Worm (Caenorhabditis elegans): ENCODE data around the gene nhr-219.
A peak's percentile ranks its signal among the peaks of the same experiment; 100 is the strongest.

Gene nhr-219

DNA sequence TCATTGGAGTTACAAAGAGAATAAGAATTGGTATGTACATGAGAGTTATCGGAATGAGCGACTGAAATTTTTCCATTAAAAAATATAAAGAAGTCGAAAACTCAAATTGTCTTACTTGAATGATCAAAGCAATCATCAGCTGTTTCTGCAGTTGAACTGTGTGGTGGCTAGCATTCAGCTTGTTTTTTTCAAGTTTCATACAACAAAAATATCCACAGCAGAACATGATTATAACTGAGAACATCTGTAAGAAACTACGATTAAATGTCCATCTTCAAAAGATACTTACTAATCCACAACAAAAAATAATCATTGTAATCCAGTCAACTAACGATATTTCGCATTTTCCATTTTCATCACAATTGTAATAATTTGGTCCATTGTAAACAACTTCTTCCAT lies 18.8 kb upstream of the nhr-219 start:
- TF ChIP-seq unc-62 (GFP tag; optimal IDR thresholded peaks at IDR 0.05 in 1 of 2): peak in 1 of 2 experiments; percentile 3
- TF ChIP-seq unc-62 (tag; optimal IDR thresholded peaks at IDR 0.05): no peak
- no peak for TF ChIP-seq egl-43 (GFP tag; IDR thresholded peaks at IDR 0.05)

DNA sequence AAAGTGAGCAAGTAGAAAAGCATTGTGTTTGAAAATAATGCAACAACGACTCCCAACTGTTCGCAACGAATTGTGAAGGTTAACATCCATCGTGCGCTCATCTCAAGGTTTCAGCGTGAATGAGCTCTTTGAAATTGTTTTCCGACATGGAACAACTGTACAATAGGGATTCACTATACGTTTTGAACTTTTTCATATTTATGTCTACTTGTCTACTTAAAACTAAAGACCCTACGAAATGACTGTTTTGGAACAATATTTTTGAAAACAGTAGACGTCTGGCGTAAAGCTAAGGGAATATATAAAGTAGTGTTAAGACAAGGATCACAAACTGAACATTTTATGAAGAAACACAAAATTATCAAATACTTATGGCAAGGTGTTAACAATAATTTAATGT lies 17.6 kb upstream of the nhr-219 start, which contains the start of gene str-86:
TSS of gene str-86 (minus strand) at position 101 of the 400 bp plus-strand sequence.
- no peak for TF ChIP-seq nhr-10 (tag; optimal IDR thresholded peaks at IDR 0.05)
- no peak for TF ChIP-seq ceh-32 (tag; optimal IDR thresholded peaks at IDR 0.05; ENCODE audit: poor library complexity)
- no peak for TF ChIP-seq dmd-6 (GFP tag; IDR thresholded peaks at IDR 0.05)
- no peak for TF ChIP-seq F10B5.3 (tag; optimal IDR thresholded peaks at IDR 0.05)
- no peak for TF ChIP-seq arid-1 (GFP tag; conservative IDR thresholded peaks at IDR 0.05)

DNA sequence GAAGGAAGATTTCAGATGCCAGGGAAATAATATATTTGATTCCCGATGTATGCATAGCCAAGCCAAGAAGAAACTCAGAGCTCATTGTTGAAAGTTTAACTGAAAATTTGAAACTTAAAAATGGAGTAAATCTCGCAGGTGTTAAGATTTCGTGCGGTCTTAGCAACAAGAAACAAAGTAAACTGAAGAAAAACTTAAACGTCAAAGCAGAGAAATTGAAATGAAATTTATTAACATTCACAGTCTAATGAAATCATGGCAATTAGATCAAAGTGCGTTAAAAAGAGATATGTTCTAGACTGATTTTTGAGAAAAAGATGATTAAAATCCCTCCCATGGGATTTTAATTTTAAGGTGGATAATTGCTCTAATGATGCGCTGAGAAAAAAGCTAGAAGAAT lies 14.9 kb upstream of the nhr-219 start, which contains the start of gene str-84:
TSS of gene str-84 (minus strand) at position 101 of the 400 bp plus-strand sequence.
- TF ChIP-seq ztf-11 (tag; optimal IDR thresholded peaks at IDR 0.05) (no peak), nhr-41 (GFP tag; IDR thresholded peaks at IDR 0.05) (no peak), lin-13 (GFP tag; optimal IDR thresholded peaks at IDR 0.05) (no peak), lin-39 (tag; optimal IDR thresholded peaks at IDR 0.05) (no peak), rbr-2 (tag; optimal IDR thresholded peaks at IDR 0.05) (no peak), attf-4 (tag; optimal IDR thresholded peaks at IDR 0.05) (no peak), aly-2 (tag; optimal IDR thresholded peaks at IDR 0.05) (no peak), cey-2 (tag; optimal IDR thresholded peaks at IDR 0.05; ENCODE audit: borderline replicate concordance, insufficient read depth) (no peak), dmd-9 (GFP tag; IDR thresholded peaks at IDR 0.05) (no peak), zag-1 (tag; optimal IDR thresholded peaks at IDR 0.05) (no peak), sdz-12 (GFP tag; optimal IDR thresholded peaks at IDR 0.05) (no peak), madf-5 (GFP tag; IDR thresholded peaks at IDR 0.05) (no peak), ctbp-1 (GFP tag; IDR thresholded peaks at IDR 0.05) (no peak), tag-97 (GFP tag; IDR thresholded peaks at IDR 0.05) (no peak), fkh-10 (GFP tag; optimal IDR thresholded peaks at IDR 0.05) (no peak), unc-39 (tag; optimal IDR thresholded peaks at IDR 0.05) (no peak), nhr-111 (GFP tag; optimal IDR thresholded peaks at IDR 0.05) (no peak), nhr-42 (GFP tag; IDR thresholded peaks at IDR 0.05) (no peak), zfp-3 (GFP tag; conservative IDR thresholded peaks at IDR 0.05) (no peak), hmg-1.1 (GFP tag; IDR thresholded peaks at IDR 0.05) (no peak)

DNA sequence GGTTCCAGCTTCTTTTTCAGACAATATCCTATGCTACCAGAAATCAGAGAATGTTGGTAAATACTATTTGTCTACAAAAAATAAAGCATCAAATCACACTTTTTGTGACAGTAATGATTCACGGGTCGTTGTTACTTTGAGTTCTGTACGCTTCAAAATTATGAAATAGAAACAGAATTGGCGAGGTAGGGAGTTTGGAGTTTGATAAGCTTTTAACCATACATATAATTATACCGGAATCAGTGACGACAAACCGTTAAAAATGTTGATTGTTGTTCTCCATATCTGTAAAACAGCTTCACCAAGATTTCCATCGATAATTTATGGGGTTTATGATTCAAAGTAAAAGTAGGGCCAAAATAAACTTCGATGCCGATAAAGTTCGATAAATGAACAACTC lies 11.9 kb upstream of the nhr-219 start:
- TF ChIP-seq nhr-48 (tag; optimal IDR thresholded peaks at IDR 0.05) (no peak), daf-16 (GFP tag; optimal IDR thresholded peaks at IDR 0.05) (no peak), daf-16 (tag; optimal IDR thresholded peaks at IDR 0.05) (peak; percentile 66), T26A8.4 (GFP tag; IDR thresholded peaks at IDR 0.05) (no peak), nhr-25 (tag; optimal IDR thresholded peaks at IDR 0.05; ENCODE audit: borderline replicate concordance, insufficient read depth) (no peak), pqm-1 (tag; optimal IDR thresholded peaks at IDR 0.05) (peak; percentile 46), php-3 (GFP tag; IDR thresholded peaks at IDR 0.05) (0 out of 2 replicates have a peak, but pooled peaks have one; percentile 14)

DNA sequence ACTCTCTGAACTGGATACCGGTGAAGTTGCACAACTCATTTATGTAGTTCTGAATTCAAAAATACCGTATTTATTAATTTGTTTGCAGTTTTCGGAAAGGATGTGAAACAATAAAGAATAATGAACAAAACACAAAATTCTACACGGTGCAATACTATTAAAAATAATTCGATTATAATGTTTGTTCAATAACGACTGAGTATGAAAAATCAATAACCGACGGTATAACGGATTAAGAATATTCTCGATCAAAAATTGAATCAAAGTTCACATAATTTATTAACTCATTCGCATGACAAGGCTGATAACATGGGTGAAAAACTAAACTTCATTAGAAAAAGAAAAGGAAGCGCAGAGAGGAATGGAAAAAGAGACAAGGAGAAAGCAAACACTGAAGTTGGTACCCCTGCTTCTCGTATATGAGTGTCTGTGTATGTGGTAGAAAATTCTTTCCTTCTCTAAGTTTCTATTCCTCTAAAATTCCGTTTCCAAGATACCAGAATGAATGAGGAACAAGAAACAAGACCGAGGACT lies 9.0 kb upstream of the nhr-219 start, which contains the start of gene nhr-143:
TSS of gene nhr-143 (minus strand) at position 51 of the 534 bp plus-strand sequence.
- TF ChIP-seq hlh-11 (tag; optimal IDR thresholded peaks at IDR 0.05) (peak; percentile 47), nhr-111 (GFP tag; optimal IDR thresholded peaks at IDR 0.05) (no peak), Y48G9A.11 (GFP tag; IDR thresholded peaks at IDR 0.05) (no peak), zip-2 (tag; optimal IDR thresholded peaks at IDR 0.05) (no peak), nhr-42 (GFP tag; IDR thresholded peaks at IDR 0.05) (no peak), nhr-10 (tag; optimal IDR thresholded peaks at IDR 0.05) (no peak), mxl-2 (GFP tag; conservative IDR thresholded peaks at IDR 0.05) (no peak), ceh-20 (GFP tag; IDR thresholded peaks at IDR 0.05) (no peak), mdt-29 (GFP tag; IDR thresholded peaks at IDR 0.05) (no peak), Y75B8A.6 (GFP tag; IDR thresholded peaks at IDR 0.05) (no peak), ZK337.2 (GFP tag; IDR thresholded peaks at IDR 0.05) (no peak), D1046.2 (GFP tag; IDR thresholded peaks at IDR 0.05) (no peak), daf-16 (GFP tag; optimal IDR thresholded peaks at IDR 0.05) (no peak), daf-16 (tag; optimal IDR thresholded peaks at IDR 0.05) (peak; percentile 27), ZK546.5 (tag; optimal IDR thresholded peaks at IDR 0.05) (no peak), nhr-28 (tag; optimal IDR thresholded peaks at IDR 0.05) (peak; percentile 43), dmd-6 (GFP tag; IDR thresholded peaks at IDR 0.05) (peak; percentile 50), lin-13 (GFP tag; optimal IDR thresholded peaks at IDR 0.05) (no peak)
